Worm (Caenorhabditis elegans) whole organism, L4 larva: ENCODE results near the gene cfap-36.
A peak's percentile ranks its signal among the peaks of the same experiment; 100 is the strongest.

Source experiments
- D1046.2 ChIP-seq: fragments of 200-800 bp; sonication (Bioruptor generic); IDR thresholded peaks from 2 replicates; pipeline ENCODE4 v1.3.6; 2022; ENCODE audit warnings: missing genetic modification characterization, missing compliant biosample characterization
- F10B5.3 ChIP-seq: sonication (generic microtip); optimal IDR thresholded peaks from 2 replicates; lab custom pipeline; 2016; ENCODE audit warnings: mild to moderate bottlenecking, missing genetic modification characterization, missing compliant biosample characterization
- F37D6.2 ChIP-seq: sonication (generic microtip); optimal IDR thresholded peaks from 2 replicates; lab custom pipeline; 2016; ENCODE audit warnings: mild to moderate bottlenecking, missing genetic modification characterization, missing compliant biosample characterization
- F44E2.7 ChIP-seq: fragments of 200-800 bp; sonication (Bioruptor generic); IDR thresholded peaks from 2 replicates; pipeline ENCODE4 v2.1.2; 2022; ENCODE audit warnings: missing genetic modification characterization, missing compliant biosample characterization
- F49E8.2 ChIP-seq: sonication (generic microtip); optimal IDR thresholded peaks from 2 replicates; lab custom pipeline; 2016; ENCODE audit warnings: missing compliant biosample characterization, mild to moderate bottlenecking, missing genetic modification characterization, borderline replicate concordance
- T20F7.1 ChIP-seq: fragments of 200-800 bp; sonication (Bioruptor generic); optimal IDR thresholded peaks from 2 replicates; lab custom pipeline; 2018; ENCODE audit warnings: mild to moderate bottlenecking, missing genetic modification characterization, missing compliant biosample characterization
- Y105C5A.15 ChIP-seq: fragments of 200-800 bp; sonication (Bioruptor generic); IDR thresholded peaks from 2 replicates; pipeline ENCODE4 v1.3.6; 2022; ENCODE audit warnings: missing genetic modification characterization, missing compliant biosample characterization
- Y48G9A.11 ChIP-seq: fragments of 200-800 bp; sonication (Bioruptor generic); IDR thresholded peaks from 2 replicates; pipeline ENCODE4 v1.3.6; 2022; ENCODE audit warnings: missing genetic modification reagents, missing genetic modification characterization, missing compliant biosample characterization
- Y5F2A.4 ChIP-seq: fragments of 200-800 bp; sonication (Bioruptor generic); optimal IDR thresholded peaks from 2 replicates; lab custom pipeline; 2018; ENCODE audit warnings: mild to moderate bottlenecking, missing genetic modification characterization, missing compliant biosample characterization
- Y75B8A.6 ChIP-seq: fragments of 200-800 bp; sonication (Bioruptor generic); IDR thresholded peaks from 2 replicates; pipeline ENCODE4 v1.3.6; 2022; ENCODE audit warnings: missing genetic modification reagents, missing genetic modification characterization, missing compliant biosample characterization
- ZK337.2 ChIP-seq: fragments of 200-800 bp; sonication (Bioruptor generic); IDR thresholded peaks from 2 replicates; pipeline ENCODE4 v1.3.6; 2022; ENCODE audit warnings: missing genetic modification reagents, missing genetic modification characterization, missing compliant biosample characterization
- ZK546.5 ChIP-seq, 2 experiments: sonication (generic microtip); optimal IDR thresholded peaks; 2 replicates each; lab custom pipeline; 2017; ENCODE audit warnings: missing biosample characterization in 2 of 2, missing genetic modification characterization in 2 of 2
- arid-1 ChIP-seq: fragments of 200-800 bp; sonication (Bioruptor generic); conservative IDR thresholded peaks from 2 replicates; pipeline ENCODE4 v1.3.6; 2022; ENCODE audit warnings: missing genetic modification reagents, missing genetic modification characterization, missing compliant biosample characterization
- ceh-32 ChIP-seq: sonication (generic microtip); optimal IDR thresholded peaks from 2 replicates; lab custom pipeline; 2016; ENCODE audit warnings: mild to moderate bottlenecking, missing genetic modification characterization, missing compliant biosample characterization; ENCODE audit not compliant: poor library complexity
- ceh-44 ChIP-seq: fragments of 200-800 bp; sonication (Bioruptor generic); IDR thresholded peaks from 2 replicates; pipeline ENCODE4 v1.3.6; 2022; ENCODE audit warnings: missing genetic modification reagents, missing genetic modification characterization, missing compliant biosample characterization
- ceh-62 ChIP-seq: sonication (generic microtip); optimal IDR thresholded peaks from 2 replicates; lab custom pipeline; 2017; ENCODE audit warnings: missing biosample characterization, missing genetic modification characterization
- daf-16 ChIP-seq, 3 experiments: sonication (generic microtip); optimal IDR thresholded peaks; 2 replicates each; lab custom pipeline; 2016 to 2017; ENCODE audit warnings: missing genetic modification characterization in 3 of 3, missing genetic modification reagents in 3 of 3, mild to moderate bottlenecking in 2 of 3, missing compliant biosample characterization in 2 of 3, missing biosample characterization in 1 of 3, moderate library complexity in 1 of 3
- duxl-1 ChIP-seq: sonication (generic microtip); optimal IDR thresholded peaks from 2 replicates; lab custom pipeline; 2016; ENCODE audit warnings: mild to moderate bottlenecking, missing genetic modification characterization, moderate library complexity, missing compliant biosample characterization; ENCODE audit not compliant: poor library complexity
- egl-27 ChIP-seq: sonication (generic microtip); optimal IDR thresholded peaks from 3 replicates; lab custom pipeline; 2017; ENCODE audit warnings: missing biosample characterization, missing genetic modification reagents, missing genetic modification characterization
- egl-43 ChIP-seq: fragments of 200-800 bp; sonication (Bioruptor generic); IDR thresholded peaks from 2 replicates; pipeline ENCODE4 v1.3.6; 2022; ENCODE audit warnings: missing genetic modification reagents, missing genetic modification characterization, missing compliant biosample characterization
- fkh-10 ChIP-seq: fragments of 150-350 bp; optimal IDR thresholded peaks from 2 replicates; lab custom pipeline; 2014; ENCODE audit warnings: missing biosample characterization, missing genetic modification reagents, missing genetic modification characterization
- fos-1 ChIP-seq: fragments of 150-350 bp; optimal IDR thresholded peaks from 2 replicates; lab custom pipeline; 2014; ENCODE audit warnings: missing biosample characterization, missing genetic modification characterization
- hlh-11 ChIP-seq: fragments of 200-800 bp; sonication (Bioruptor generic); optimal IDR thresholded peaks from 2 replicates; lab custom pipeline; 2018; ENCODE audit warnings: mild to moderate bottlenecking, missing genetic modification characterization, missing compliant biosample characterization
- hmg-1.1 ChIP-seq: fragments of 200-800 bp; sonication (Bioruptor generic); IDR thresholded peaks from 2 replicates; pipeline ENCODE4 v1.3.6; 2022; ENCODE audit warnings: missing genetic modification reagents, missing genetic modification characterization, missing compliant biosample characterization
- lim-7 ChIP-seq: fragments of 200-800 bp; sonication (Bioruptor generic); IDR thresholded peaks from 2 replicates; pipeline ENCODE4 v1.3.6; 2022; ENCODE audit warnings: missing genetic modification characterization, missing compliant biosample characterization
- lin-1 ChIP-seq: fragments of 200-800 bp; sonication (Bioruptor generic); IDR thresholded peaks from 2 replicates; pipeline ENCODE4 v1.3.6; 2022; ENCODE audit warnings: missing genetic modification reagents, missing genetic modification characterization, missing compliant biosample characterization
- lin-15B ChIP-seq: fragments of 150-350 bp; sonication (generic microtip); optimal IDR thresholded peaks from 3 replicates; lab custom pipeline; 2014; ENCODE audit warnings: missing biosample characterization, missing genetic modification characterization
- lin-38 ChIP-seq: fragments of 200-800 bp; sonication (Bioruptor generic); IDR thresholded peaks from 2 replicates; pipeline ENCODE4 v1.3.6; 2022; ENCODE audit warnings: missing genetic modification reagents, missing genetic modification characterization, missing compliant biosample characterization
- madf-5 ChIP-seq, 2 experiments: fragments of 200-800 bp; sonication (Bioruptor generic); IDR thresholded peaks; 2 replicates each; pipeline ENCODE4 v1.3.6; 2022; ENCODE audit warnings: missing compliant biosample characterization in 2 of 2, missing genetic modification characterization in 2 of 2
- mdl-1 ChIP-seq, 2 experiments: fragments of 150-350 bp in 1 of 2; sonication (generic microtip) in 1 of 2; optimal IDR thresholded peaks; 2 replicates each; lab custom pipeline; 2014 to 2017; ENCODE audit warnings: missing biosample characterization in 2 of 2, missing genetic modification characterization in 2 of 2
- mep-1 ChIP-seq: fragments of 150-350 bp; sonication (generic microtip); optimal IDR thresholded peaks from 3 replicates; lab custom pipeline; 2014; ENCODE audit warnings: missing biosample characterization, missing genetic modification characterization
- mes-2 ChIP-seq: sonication (generic microtip); optimal IDR thresholded peaks from 2 replicates; lab custom pipeline; 2016; ENCODE audit warnings: missing genotype, mild to moderate bottlenecking, missing genetic modification characterization, missing compliant biosample characterization; ENCODE audit not compliant: poor library complexity, severe bottlenecking
- mxl-3 ChIP-seq: fragments of 200-800 bp; sonication (Bioruptor generic); optimal IDR thresholded peaks from 2 replicates; lab custom pipeline; 2018; ENCODE audit warnings: mild to moderate bottlenecking, missing genetic modification characterization, missing compliant biosample characterization
- nhr-10 ChIP-seq: fragments of 150-350 bp; optimal IDR thresholded peaks from 2 replicates; lab custom pipeline; 2014; ENCODE audit warnings: missing biosample characterization, missing genetic modification characterization
- nhr-11 ChIP-seq: fragments of 150-350 bp; optimal IDR thresholded peaks from 2 replicates; lab custom pipeline; 2014; ENCODE audit warnings: missing biosample characterization, missing genetic modification characterization
- nhr-111 ChIP-seq: fragments of 200-800 bp; sonication (Bioruptor generic); optimal IDR thresholded peaks from 2 replicates; lab custom pipeline; 2018; ENCODE audit warnings: mild to moderate bottlenecking, missing genetic modification characterization, missing compliant biosample characterization
- nhr-41 ChIP-seq: fragments of 200-800 bp; sonication (Bioruptor generic); IDR thresholded peaks from 2 replicates; pipeline ENCODE4 v1.3.6; 2022; ENCODE audit warnings: missing genetic modification reagents, missing genetic modification characterization, missing compliant biosample characterization
- nhr-42 ChIP-seq: fragments of 200-800 bp; sonication (Bioruptor generic); IDR thresholded peaks from 2 replicates; pipeline ENCODE4 v1.3.6; 2022; ENCODE audit warnings: missing genetic modification characterization, missing compliant biosample characterization
- pha-4 ChIP-seq, 2 experiments: fragments of 150-350 bp in 1 of 2; fragments of 200-800 bp in 1 of 2; sonication (Bioruptor generic) in 1 of 2; IDR thresholded peaks in 1 of 2; optimal IDR thresholded peaks in 1 of 2; 2 replicates each; pipeline versions ENCODE4 v1.3.6 to Lab custom; 2014 to 2022; ENCODE audit warnings: missing genetic modification characterization in 2 of 2, missing genetic modification reagents in 2 of 2, missing biosample characterization in 1 of 2, missing compliant biosample characterization in 1 of 2
- rbr-2 ChIP-seq: sonication (generic microtip); optimal IDR thresholded peaks from 2 replicates; lab custom pipeline; 2016; ENCODE audit warnings: missing genotype, missing genetic modification characterization, missing compliant biosample characterization
- snpc-1.2 ChIP-seq: fragments of 200-800 bp; sonication (Bioruptor generic); IDR thresholded peaks from 2 replicates; pipeline ENCODE4 v1.3.6; 2022; ENCODE audit warnings: missing genetic modification reagents, missing genetic modification characterization, missing compliant biosample characterization
- snpc-4 ChIP-seq: fragments of 150-350 bp; optimal IDR thresholded peaks from 2 replicates; lab custom pipeline; 2014; ENCODE audit warnings: missing biosample characterization, missing genetic modification characterization
- spr-1 ChIP-seq: sonication (generic microtip); optimal IDR thresholded peaks from 2 replicates; lab custom pipeline; 2016; ENCODE audit warnings: mild to moderate bottlenecking, missing genetic modification characterization, missing compliant biosample characterization
- tag-97 ChIP-seq: fragments of 200-800 bp; sonication (Bioruptor generic); IDR thresholded peaks from 2 replicates; pipeline ENCODE4 v1.3.6; 2022; ENCODE audit warnings: missing genetic modification characterization, missing compliant biosample characterization
- unc-62 ChIP-seq, 3 experiments: fragments of 150-350 bp in 1 of 3; sonication (generic microtip); optimal IDR thresholded peaks in 2 of 3; peaks in 1 of 3; 1 replicate in 1 of 3; 2 replicates in 2 of 3; lab custom pipeline; 2014 to 2017; ENCODE audit warnings: missing biosample characterization in 3 of 3, missing genetic modification characterization in 3 of 3, missing genetic modification reagents in 3 of 3, missing genotype in 1 of 3
- vab-7 ChIP-seq: fragments of 200-800 bp; sonication (Bioruptor generic); IDR thresholded peaks from 2 replicates; pipeline ENCODE4 v1.3.6; 2022; ENCODE audit warnings: missing genetic modification reagents, missing genetic modification characterization, missing compliant biosample characterization
- zag-1 ChIP-seq: fragments of 150-350 bp; optimal IDR thresholded peaks from 2 replicates; lab custom pipeline; 2014; ENCODE audit warnings: missing biosample characterization, missing genetic modification characterization
- zfp-3 ChIP-seq: fragments of 200-800 bp; sonication (Bioruptor generic); conservative IDR thresholded peaks from 2 replicates; pipeline ENCODE4 v1.3.6; 2022; ENCODE audit warnings: missing genetic modification reagents, missing genetic modification characterization, missing compliant biosample characterization
- zip-11 ChIP-seq: fragments of 200-800 bp; sonication (Bioruptor generic); IDR thresholded peaks from 2 replicates; pipeline ENCODE4 v1.3.6; 2022; ENCODE audit warnings: missing genetic modification characterization, missing compliant biosample characterization
- ztf-11 ChIP-seq: fragments of 150-350 bp; optimal IDR thresholded peaks from 2 replicates; lab custom pipeline; 2014; ENCODE audit warnings: missing biosample characterization, missing genetic modification characterization

Gene cfap-36

DNA sequence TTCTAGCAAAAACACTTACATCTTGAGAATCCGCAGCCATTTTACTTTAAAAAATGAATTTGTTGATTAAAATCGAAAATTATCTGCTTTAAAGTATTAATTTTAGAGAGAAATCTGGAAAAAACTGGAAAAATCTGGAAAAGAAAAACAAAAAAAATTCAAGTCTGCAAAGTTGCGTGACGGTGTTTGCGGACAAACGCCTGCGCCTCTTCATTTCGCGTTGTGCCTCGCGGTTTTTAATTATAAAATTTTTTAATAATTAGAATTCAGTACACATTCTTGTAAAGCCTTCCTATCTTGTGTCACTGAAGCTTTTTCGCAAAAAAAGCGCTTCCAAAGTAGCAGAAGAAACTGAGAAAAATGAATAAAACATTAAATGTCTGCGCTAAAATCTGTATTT is 45.4 kb downstream of the cfap-36 start, which contains the start of gene W03F9.1 (continued):
- no peak for TF ChIP-seq ZK546.5 (tag; optimal IDR thresholded peaks at IDR 0.05; lab: Kevin White, UChicago)
- no peak for TF ChIP-seq Y5F2A.4 (GFP tag; lab: Kevin White, UChicago)
- no peak for TF ChIP-seq lim-7
- peak; percentile 77 for TF ChIP-seq mep-1
- peak; percentile 65 for TF ChIP-seq hmg-1.1
- no peak for TF ChIP-seq Y105C5A.15 (GFP tag; lab: Robert Waterston, UW)
- TF ChIP-seq nhr-10 (tag; lab: Kevin White, UChicago), result no peak
- TF ChIP-seq lin-1, result no peak
- no peak for TF ChIP-seq fkh-10 (GFP tag; lab: Kevin White, UChicago)
- no peak for TF ChIP-seq ztf-11 (tag; lab: Kevin White, UChicago)
- no peak for TF ChIP-seq Y48G9A.11 (GFP tag; lab: Robert Waterston, UW)
- TF ChIP-seq nhr-42 (GFP tag; lab: Robert Waterston, UW), result no peak
- TF ChIP-seq ceh-44 (GFP tag; lab: Robert Waterston, UW), result no peak
- TF ChIP-seq ceh-32 (tag; lab: Kevin White, UChicago), result no peak
- no peak for TF ChIP-seq F44E2.7 (GFP tag; lab: Robert Waterston, UW)
- no peak for TF ChIP-seq nhr-41
- peak; percentile 45 for TF ChIP-seq F10B5.3 (tag; lab: Kevin White, UChicago)
- TF ChIP-seq zip-11 (GFP tag; lab: Robert Waterston, UW), result no peak
- TF ChIP-seq egl-43 (GFP tag; lab: Robert Waterston, UW), result no peak
- TF ChIP-seq zfp-3, result 0 out of 2 replicates have a peak, but pooled peaks have one; percentile 32
- TF ChIP-seq mes-2 (tag; lab: Kevin White, UChicago), result peak; percentile 70
- peak; percentile 47 for TF ChIP-seq hlh-11
- peak; percentile 35 for TF ChIP-seq spr-1
- no peak for TF ChIP-seq ZK337.2
- TF ChIP-seq nhr-11 (tag; lab: Kevin White, UChicago), result no peak
- TF ChIP-seq arid-1 (GFP tag; lab: Robert Waterston, UW), result 0 out of 2 replicates have a peak, but pooled peaks have one; percentile 32
- peak; percentile 58 for TF ChIP-seq duxl-1
- no peak for TF ChIP-seq tag-97 (GFP tag; lab: Robert Waterston, UW)
- 0 out of 2 replicates have a peak, but pooled peaks have one; percentile 31 for TF ChIP-seq pha-4 (GFP tag; IDR thresholded peaks at IDR 0.05; lab: Robert Waterston, UW)
- TF ChIP-seq pha-4 (tag; optimal IDR thresholded peaks at IDR 0.05; lab: Kevin White, UChicago), result peak; percentile 60
- TF ChIP-seq fos-1, result no peak
- TF ChIP-seq unc-62 (GFP tag; optimal IDR thresholded peaks at IDR 0.05 in 1 of 2; lab: Kevin White, UChicago), result no peak
- TF ChIP-seq unc-62 (tag; optimal IDR thresholded peaks at IDR 0.05; lab: Kevin White, UChicago), result no peak
- TF ChIP-seq F49E8.2 (tag; lab: Kevin White, UChicago), result peak; percentile 58
- TF ChIP-seq ceh-62 (tag; lab: Kevin White, UChicago), result no peak
- TF ChIP-seq Y75B8A.6 (GFP tag; lab: Robert Waterston, UW), result no peak
- no peak for TF ChIP-seq egl-27 (tag; lab: Kevin White, UChicago)
- TF ChIP-seq madf-5 (GFP tag; IDR thresholded peaks at IDR 0.05; lab: Robert Waterston, UW), result no peak
- TF ChIP-seq vab-7 (GFP tag; lab: Robert Waterston, UW), result no peak
- no peak for TF ChIP-seq mxl-3
- TF ChIP-seq F37D6.2 (tag; lab: Kevin White, UChicago), result no peak
- TF ChIP-seq rbr-2 (tag; lab: Kevin White, UChicago), result peak; percentile 60
- TF ChIP-seq nhr-111 (GFP tag; lab: Kevin White, UChicago), result no peak
- no peak for TF ChIP-seq zag-1 (tag; lab: Kevin White, UChicago)
- no peak for TF ChIP-seq mdl-1 (tag; optimal IDR thresholded peaks at IDR 0.05; lab: Kevin White, UChicago)
- TF ChIP-seq D1046.2 (GFP tag; lab: Robert Waterston, UW), result no peak
- TF ChIP-seq T20F7.1 (GFP tag; lab: Kevin White, UChicago), result no peak
- no peak for TF ChIP-seq snpc-1.2 (GFP tag; lab: Robert Waterston, UW)
- no peak for TF ChIP-seq snpc-4 (tag; lab: Kevin White, UChicago)
- peak in 1 of 2 experiments; percentile 71 for TF ChIP-seq daf-16 (GFP tag; optimal IDR thresholded peaks at IDR 0.05; lab: Kevin White, UChicago)
- TF ChIP-seq daf-16 (tag; optimal IDR thresholded peaks at IDR 0.05; lab: Kevin White, UChicago), result peak; percentile 42
- peak; percentile 68 for TF ChIP-seq lin-38 (GFP tag; lab: Robert Waterston, UW)
- no peak for TF ChIP-seq lin-15B (tag; lab: Kevin White, UChicago)
